Worm (Caenorhabditis elegans) whole organism, L2 larva: ENCODE data around the gene pho-7.

Source experiments
- C34F6.9 ChIP-seq: fragments of 150-350 bp; optimal IDR thresholded peaks from 2 replicates; lab custom pipeline; 2014; ENCODE audit warnings: missing biosample characterization, missing genetic modification characterization
- R02D3.7 ChIP-seq: fragments of 150-350 bp; optimal IDR thresholded peaks from 2 replicates; lab custom pipeline; 2014; ENCODE audit warnings: missing biosample characterization, missing genetic modification characterization
- alr-1 ChIP-seq: fragments of 150-350 bp; optimal IDR thresholded peaks from 2 replicates; lab custom pipeline; 2014; ENCODE audit warnings: missing biosample characterization, missing genetic modification characterization
- aly-2 ChIP-seq: fragments of 150-350 bp; optimal IDR thresholded peaks from 2 replicates; lab custom pipeline; 2014; ENCODE audit warnings: missing biosample characterization, missing genetic modification characterization
- ama-1 ChIP-seq: fragments of 150-350 bp; optimal IDR thresholded peaks from 2 replicates; lab custom pipeline; 2018; ENCODE audit warnings: inconsistent platforms
- blmp-1 ChIP-seq: sonication (generic microtip); optimal IDR thresholded peaks from 2 replicates; lab custom pipeline; 2017; ENCODE audit warnings: missing genetic modification characterization, mild to moderate bottlenecking, missing compliant biosample characterization, antibody characterized with exemption, moderate library complexity; ENCODE audit not compliant: insufficient read depth
- ceh-82 ChIP-seq: fragments of 150-350 bp; optimal IDR thresholded peaks from 2 replicates; lab custom pipeline; 2014; ENCODE audit warnings: missing biosample characterization, missing genetic modification characterization
- crh-2 ChIP-seq: sonication (generic microtip); optimal IDR thresholded peaks from 2 replicates; lab custom pipeline; 2017; ENCODE audit warnings: missing biosample characterization, missing genetic modification characterization
- dmd-4 ChIP-seq: sonication (generic microtip); optimal IDR thresholded peaks from 2 replicates; lab custom pipeline; 2017; ENCODE audit warnings: missing biosample characterization, missing genetic modification characterization
- elt-1 ChIP-seq: fragments of 150-350 bp; optimal IDR thresholded peaks from 2 replicates; lab custom pipeline; 2014; ENCODE audit warnings: missing biosample characterization, missing genetic modification characterization
- elt-3 ChIP-seq: sonication (generic microtip); optimal IDR thresholded peaks from 2 replicates; lab custom pipeline; 2017; ENCODE audit warnings: missing biosample characterization, missing genetic modification characterization
- fos-1 ChIP-seq: fragments of 150-350 bp; optimal IDR thresholded peaks from 2 replicates; lab custom pipeline; 2014; ENCODE audit warnings: missing biosample characterization, missing genetic modification characterization
- gmeb-1 ChIP-seq: fragments of 150-350 bp; optimal IDR thresholded peaks from 2 replicates; lab custom pipeline; 2014; ENCODE audit warnings: missing biosample characterization, missing genetic modification characterization
- lin-13 ChIP-seq: fragments of 150-350 bp; optimal IDR thresholded peaks from 2 replicates; lab custom pipeline; 2014; ENCODE audit warnings: missing biosample characterization, missing genetic modification reagents, missing genetic modification characterization
- lin-39 ChIP-seq: fragments of 150-350 bp; optimal IDR thresholded peaks from 2 replicates; lab custom pipeline; 2014; ENCODE audit warnings: missing biosample characterization, missing genetic modification reagents, missing genetic modification characterization
- mab-5 ChIP-seq: fragments of 150-350 bp; optimal IDR thresholded peaks from 2 replicates; lab custom pipeline; 2014; ENCODE audit warnings: missing biosample characterization, missing genetic modification characterization
- mdl-1 ChIP-seq, 2 experiments: fragments of 150-350 bp in 1 of 2; sonication (generic microtip) in 1 of 2; optimal IDR thresholded peaks; 2 replicates each; lab custom pipeline; 2017; ENCODE audit warnings: missing biosample characterization in 2 of 2, missing genetic modification characterization in 2 of 2
- nhr-10 ChIP-seq: sonication (generic microtip); optimal IDR thresholded peaks from 2 replicates; lab custom pipeline; 2017; ENCODE audit warnings: missing biosample characterization, missing genetic modification characterization
- nhr-11 ChIP-seq: fragments of 150-350 bp; optimal IDR thresholded peaks from 2 replicates; lab custom pipeline; 2014; ENCODE audit warnings: missing biosample characterization, missing genetic modification characterization
- nhr-12 ChIP-seq: fragments of 150-350 bp; optimal IDR thresholded peaks from 2 replicates; lab custom pipeline; 2014; ENCODE audit warnings: missing biosample characterization, missing genetic modification characterization
- nhr-129 ChIP-seq: fragments of 150-350 bp; optimal IDR thresholded peaks from 2 replicates; lab custom pipeline; 2014; ENCODE audit warnings: missing biosample characterization, missing genetic modification characterization
- nhr-21 ChIP-seq: fragments of 150-350 bp; optimal IDR thresholded peaks from 2 replicates; lab custom pipeline; 2014; ENCODE audit warnings: missing biosample characterization, missing genetic modification characterization
- nhr-25 ChIP-seq: fragments of 150-350 bp; sonication (generic microtip); optimal IDR thresholded peaks from 3 replicates; lab custom pipeline; 2014; ENCODE audit warnings: missing biosample characterization, missing genetic modification characterization
- nhr-6 ChIP-seq: fragments of 150-350 bp; optimal IDR thresholded peaks from 2 replicates; lab custom pipeline; 2014; ENCODE audit warnings: missing biosample characterization, missing genetic modification characterization
- nhr-77 ChIP-seq: fragments of 150-350 bp; optimal IDR thresholded peaks from 2 replicates; lab custom pipeline; 2014; ENCODE audit warnings: missing biosample characterization, missing genetic modification characterization
- peb-1 ChIP-seq: fragments of 150-350 bp; optimal IDR thresholded peaks from 2 replicates; lab custom pipeline; 2014; ENCODE audit warnings: missing biosample characterization, missing genetic modification characterization
- sem-4 ChIP-seq: fragments of 150-350 bp; optimal IDR thresholded peaks from 2 replicates; lab custom pipeline; 2014; ENCODE audit warnings: missing biosample characterization, missing genetic modification reagents, missing genetic modification characterization
- skn-1 ChIP-seq: sonication (generic microtip); optimal IDR thresholded peaks from 2 replicates; lab custom pipeline; 2017; ENCODE audit warnings: missing biosample characterization, missing genetic modification characterization
- sma-9 ChIP-seq, 2 experiments: fragments of 150-350 bp in 1 of 2; sonication (generic microtip) in 1 of 2; optimal IDR thresholded peaks; 2 replicates each; lab custom pipeline; 2014 to 2016; ENCODE audit warnings: missing genetic modification characterization in 2 of 2, mild to moderate bottlenecking in 1 of 2, missing biosample characterization in 1 of 2, missing compliant biosample characterization in 1 of 2, missing genetic modification reagents in 1 of 2, moderate library complexity in 1 of 2
- snpc-4 ChIP-seq: fragments of 150-350 bp; optimal IDR thresholded peaks from 2 replicates; lab custom pipeline; 2014; ENCODE audit warnings: missing biosample characterization, missing genetic modification characterization
- unc-55 ChIP-seq: fragments of 150-350 bp; sonication (generic microtip); optimal IDR thresholded peaks from 3 replicates; lab custom pipeline; 2014; ENCODE audit warnings: missing biosample characterization, missing genetic modification reagents, missing genetic modification characterization
- unc-62 ChIP-seq: fragments of 150-350 bp; optimal IDR thresholded peaks from 2 replicates; lab custom pipeline; 2014; ENCODE audit warnings: missing biosample characterization, missing genetic modification reagents, missing genetic modification characterization
- zag-1 ChIP-seq: fragments of 150-350 bp; optimal IDR thresholded peaks from 2 replicates; lab custom pipeline; 2014; ENCODE audit warnings: missing biosample characterization, missing genetic modification characterization
- ztf-1 ChIP-seq: fragments of 200-800 bp; sonication (Bioruptor generic); conservative IDR thresholded peaks from 2 replicates; pipeline ENCODE4 v1.3.6; 2022; ENCODE audit warnings: missing genetic modification characterization, missing compliant biosample characterization
- ztf-11 ChIP-seq: sonication (generic microtip); optimal IDR thresholded peaks from 2 replicates; lab custom pipeline; 2017; ENCODE audit warnings: missing biosample characterization, missing genetic modification characterization

Gene pho-7

DNA sequence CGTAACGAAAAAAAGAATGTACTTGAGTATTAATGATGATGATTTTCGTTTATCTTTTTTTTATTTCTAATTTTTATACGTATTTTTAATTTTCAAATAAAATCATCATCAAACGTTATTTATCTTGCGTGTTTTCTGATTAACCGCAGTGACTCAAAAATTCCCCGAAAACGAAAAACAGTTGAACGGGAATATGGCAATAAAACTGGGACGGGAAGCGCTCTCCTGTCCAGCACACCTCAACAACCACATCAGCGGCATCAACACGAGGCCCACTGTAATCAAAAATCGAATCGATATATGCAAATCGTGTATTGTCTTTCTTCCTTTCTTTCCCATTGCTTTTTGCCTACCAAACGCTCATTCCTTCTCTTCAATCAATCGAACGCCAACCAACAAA, 18.0 kb upstream of the pho-7 start, which contains the start of gene K09C8.2:
Gene K09C8.2, plus strand, starts transcription at position 301 of the 400 bp plus-strand sequence.
- no peak for TF ChIP-seq mdl-1 (tag; optimal IDR thresholded peaks at IDR 0.05; lab: Kevin White, UChicago)
- TF ChIP-seq blmp-1 (tag; lab: Kevin White, UChicago), result no peak
- no peak for TF ChIP-seq elt-3
- TF ChIP-seq ztf-1, result no peak
- no peak for TF ChIP-seq nhr-10 (tag; lab: Kevin White, UChicago)
- no peak for TF ChIP-seq R02D3.7
- TF ChIP-seq nhr-21 (tag; lab: Kevin White, UChicago), result no peak
- no peak for TF ChIP-seq snpc-4
- TF ChIP-seq aly-2 (tag; lab: Kevin White, UChicago), result no peak
- TF ChIP-seq alr-1 (tag; lab: Kevin White, UChicago), result no peak
- no peak for TF ChIP-seq nhr-77 (tag; lab: Kevin White, UChicago)

DNA sequence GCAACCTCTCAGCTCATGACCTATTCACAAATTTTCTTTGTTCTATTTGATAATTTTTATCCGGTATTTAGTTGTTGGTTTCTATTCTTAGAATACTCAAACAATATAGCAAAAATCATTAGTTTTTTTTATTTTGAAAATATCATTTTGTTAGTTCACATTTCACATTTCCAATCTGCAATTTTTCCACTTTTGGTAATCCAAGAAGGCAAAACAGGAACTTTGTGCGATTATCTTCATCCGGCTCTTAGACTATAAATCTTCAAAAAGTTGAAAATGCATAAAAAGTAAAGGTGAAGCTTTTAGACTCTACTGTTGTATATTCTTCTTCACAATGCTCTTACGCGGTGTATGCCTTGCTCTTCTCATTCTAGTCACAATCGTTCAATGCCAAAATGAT, 17.3 kb upstream of the pho-7 start, which contains the start of gene nlp-19:
Gene nlp-19, plus strand, starts transcription at position 301 of the 400 bp plus-strand sequence.
- TF ChIP-seq snpc-4, result no peak
- no peak for TF ChIP-seq zag-1 (tag; lab: Kevin White, UChicago)
- no peak for TF ChIP-seq sem-4
- no peak for TF ChIP-seq peb-1 (tag; lab: Kevin White, UChicago)
- no peak for TF ChIP-seq crh-2 (tag; lab: Kevin White, UChicago)
- no peak for TF ChIP-seq fos-1 (tag; lab: Kevin White, UChicago)
- TF ChIP-seq unc-55 (GFP tag; lab: Kevin White, UChicago), result no peak
- no peak for TF ChIP-seq gmeb-1 (tag; lab: Kevin White, UChicago)
- no peak for TF ChIP-seq elt-1 (tag; lab: Kevin White, UChicago)
- TF ChIP-seq alr-1 (tag; lab: Kevin White, UChicago), result no peak
- TF ChIP-seq R02D3.7, result no peak
- no peak for TF ChIP-seq unc-62

ce11 chrX:10956972-10957678, 16.0 kb upstream of the pho-7 start:
- TF ChIP-seq nhr-12 (tag; lab: Kevin White, UChicago) (no peak), elt-3 (no peak), fos-1 (tag; lab: Kevin White, UChicago) (peak; percentile 22), zag-1 (tag; lab: Kevin White, UChicago) (no peak), nhr-11 (no peak), skn-1 (tag; lab: Kevin White, UChicago) (no peak)

DNA sequence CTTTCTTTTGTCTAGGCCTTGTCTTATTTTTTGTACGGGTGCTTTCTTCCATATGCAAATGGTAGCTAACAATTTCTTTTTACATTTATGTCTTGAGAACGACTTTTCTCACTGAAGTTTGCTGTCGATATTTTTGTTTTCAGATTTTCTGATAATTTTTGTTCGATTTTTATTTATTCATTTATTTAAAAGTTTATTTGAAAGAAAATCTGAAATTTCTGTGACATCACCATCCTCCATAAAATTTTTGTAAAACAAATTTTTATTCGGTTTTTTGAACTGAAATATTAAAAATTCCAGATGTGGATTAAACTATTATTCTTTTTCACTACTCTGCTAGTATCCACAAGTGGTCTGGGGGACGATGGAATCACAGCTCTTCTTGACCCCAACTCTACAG, 12.7 kb upstream of the pho-7 start, which contains the start of gene pbo-4:
Gene pbo-4, plus strand, starts transcription at position 301 of the 400 bp plus-strand sequence.
- TF ChIP-seq C34F6.9 (tag; lab: Kevin White, UChicago), result no peak

DNA sequence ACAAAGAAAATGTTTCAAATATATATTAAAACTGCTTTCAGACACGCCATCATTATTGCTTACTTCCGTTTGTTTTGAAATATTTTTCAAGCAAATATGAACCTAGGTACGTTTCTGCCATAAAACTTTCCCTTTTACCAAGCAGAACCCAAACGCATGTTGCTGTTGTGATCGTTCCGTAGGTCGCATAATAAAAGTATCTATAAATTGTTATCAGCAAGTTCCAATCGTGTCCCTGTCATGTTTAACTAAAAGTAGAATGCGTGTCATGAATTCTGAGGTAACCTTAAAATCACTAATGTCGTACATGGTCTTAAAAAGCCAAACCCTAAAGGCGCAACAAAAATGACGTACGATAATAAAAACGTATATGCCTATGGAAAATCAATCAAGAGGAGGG, 10.8 kb upstream of the pho-7 start:
- TF ChIP-seq R02D3.7, result no peak
- TF ChIP-seq fos-1 (tag; lab: Kevin White, UChicago), result peak; percentile 7

ce11 chrX:10951168-10951567, 10.0 kb upstream of the pho-7 start, which contains the start of gene K09C8.7:
TSS of gene K09C8.7 (minus strand) at chrX:10951393.
- no peak for TF ChIP-seq ztf-11 (tag; lab: Kevin White, UChicago)
- no peak for TF ChIP-seq nhr-129 (tag; lab: Kevin White, UChicago)
- no peak for TF ChIP-seq nhr-12 (tag; lab: Kevin White, UChicago)
- TF ChIP-seq nhr-10 (tag; lab: Kevin White, UChicago), result no peak
- TF ChIP-seq blmp-1 (tag; lab: Kevin White, UChicago), result no peak
- no peak for TF ChIP-seq zag-1 (tag; lab: Kevin White, UChicago)
- no peak for TF ChIP-seq fos-1 (tag; lab: Kevin White, UChicago)
- no peak for TF ChIP-seq R02D3.7
- TF ChIP-seq ama-1 (lab: Kevin White, UChicago), result no peak
- TF ChIP-seq unc-55 (GFP tag; lab: Kevin White, UChicago), result no peak
- no peak for TF ChIP-seq mab-5 (tag; lab: Kevin White, UChicago)

DNA sequence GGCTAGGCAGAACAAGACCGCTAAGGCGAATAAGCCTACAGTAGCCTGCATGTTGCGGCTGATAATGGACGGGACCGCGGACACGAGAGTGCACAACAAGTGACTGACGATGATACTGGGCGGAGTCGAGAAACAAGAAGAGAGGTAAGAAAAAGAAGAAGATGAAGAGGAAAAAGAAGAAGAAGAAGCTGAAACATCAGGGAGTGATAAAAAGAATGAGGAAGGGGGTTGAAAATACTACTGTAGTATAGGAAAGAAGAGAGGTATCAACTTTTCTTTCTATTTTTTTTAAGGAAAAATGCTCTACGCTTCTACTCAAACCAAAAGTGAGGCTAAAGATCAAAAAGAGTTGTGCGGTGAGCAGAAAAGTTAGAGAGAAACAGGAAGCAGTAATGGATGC, 7.7 kb upstream of the pho-7 start, which contains the start of gene T21B6.3:
Gene T21B6.3, minus strand, starts transcription at position 101 of the 400 bp plus-strand sequence.
- TF ChIP-seq ama-1 (lab: Kevin White, UChicago), result no peak
- TF ChIP-seq nhr-25 (tag; lab: Kevin White, UChicago), result no peak
- no peak for TF ChIP-seq nhr-6
- TF ChIP-seq lin-13 (GFP tag; lab: Kevin White, UChicago), result no peak
- TF ChIP-seq elt-3, result no peak
- no peak for TF ChIP-seq ztf-11 (tag; lab: Kevin White, UChicago)
- no peak for TF ChIP-seq lin-39
- no peak for TF ChIP-seq skn-1 (tag; lab: Kevin White, UChicago)
- TF ChIP-seq elt-1 (tag; lab: Kevin White, UChicago), result no peak
- no peak for TF ChIP-seq zag-1 (tag; lab: Kevin White, UChicago)
- TF ChIP-seq dmd-4 (tag; lab: Kevin White, UChicago), result no peak
- no peak for TF ChIP-seq ceh-82 (tag; lab: Kevin White, UChicago)
- no peak for TF ChIP-seq sma-9 (GFP tag; optimal IDR thresholded peaks at IDR 0.05; lab: Kevin White, UChicago)
- TF ChIP-seq sma-9 (tag; optimal IDR thresholded peaks at IDR 0.05; lab: Kevin White, UChicago), result no peak
- no peak for TF ChIP-seq blmp-1 (tag; lab: Kevin White, UChicago)
- no peak for TF ChIP-seq nhr-10 (tag; lab: Kevin White, UChicago)
